Worm (Caenorhabditis elegans): Measurements from ENCODE around the gene R02C2.7.

ce11 chrV:219632-220031, 22.8 kb downstream of the R02C2.7 start, which contains the start of gene srh-80:
- TF ChIP-seq tab-1 (GFP tag; IDR thresholded peaks at IDR 0.05) (no peak), flt-1 (GFP tag; IDR thresholded peaks at IDR 0.05) (no peak), klf-2 (GFP tag; conservative IDR thresholded peaks at IDR 0.05) (no peak)
